Fruit fly (Drosophila melanogaster): ENCODE measurements around the gene CG31548.

dm6 chr3R:5611733-5612132, 24.9 kb downstream of the CG31548 start:
- TF ChIP-seq CG8478 (optimal IDR thresholded peaks at IDR 0.05) (no peak), CTCF (optimal IDR thresholded peaks at IDR 0.05) (peak in 1 of 2 experiments; percentile 42)

Measured in S2 (cell line).